Fruit fly (Drosophila melanogaster): ENCODE results near the gene Orco.

dm6 chr3R:5387564-5387963, 24.6 kb downstream of the Orco start, which contains the start of gene CG14668:
- TF ChIP-seq sage (GFP tag; optimal IDR thresholded peaks at IDR 0.05) (no peak), Myc (optimal IDR thresholded peaks at IDR 0.05) (no peak)

All from whole organism, wandering third instar larva.